Worm (Caenorhabditis elegans): Measurements from ENCODE around the gene F20C5.7.

ce11 chrIV:8754146-8754545 lies 8.7 kb upstream of the F20C5.7 start:
- TF ChIP-seq tbx-11 (GFP tag; IDR thresholded peaks at IDR 0.05) (no peak), ama-1 (optimal IDR thresholded peaks at IDR 0.05) (no peak), sea-1 (GFP tag; conservative IDR thresholded peaks at IDR 0.05) (no peak), ceh-13 (GFP tag; optimal IDR thresholded peaks at IDR 0.05) (no peak), flt-1 (GFP tag; IDR thresholded peaks at IDR 0.05) (no peak), B0310.2 (tag; optimal IDR thresholded peaks at IDR 0.05) (no peak), ets-7 (tag; optimal IDR thresholded peaks at IDR 0.05) (no peak)

Measured in whole organism, early embryonic.